Fruit fly (Drosophila melanogaster) whole organism, adult: ENCODE measurements around the gene Nepl4.

Experiments used
- CG11617 ChIP-seq: fragments of 200-800 bp; sonication (Bioruptor generic); optimal IDR thresholded peaks from 2 replicates; lab custom pipeline; 2017; ENCODE audit warnings: mild to moderate bottlenecking, missing biosample characterization, missing genetic modification reagents, missing genetic modification characterization
- CG14711 ChIP-seq: fragments of 200-800 bp; sonication (Bioruptor generic); optimal IDR thresholded peaks from 2 replicates; lab custom pipeline; 2018; ENCODE audit warnings: missing biosample characterization, mild to moderate bottlenecking, missing genetic modification characterization, moderate library complexity
- CG1620 ChIP-seq: fragments of 200-800 bp; sonication (Bioruptor generic); optimal IDR thresholded peaks from 2 replicates; lab custom pipeline; 2016; ENCODE audit warnings: missing biosample characterization, missing genetic modification characterization
- Hr96 ChIP-seq: fragments of 200-800 bp; sonication (Bioruptor generic); optimal IDR thresholded peaks from 2 replicates; lab custom pipeline; 2016; ENCODE audit warnings: missing biosample characterization, missing genetic modification characterization
- Mnt ChIP-seq: fragments of 200-800 bp; sonication (Bioruptor generic); optimal IDR thresholded peaks from 2 replicates; lab custom pipeline; 2016; ENCODE audit warnings: missing biosample characterization, mild to moderate bottlenecking, missing genetic modification characterization
- cic ChIP-seq: fragments of 200-800 bp; sonication (Bioruptor generic); optimal IDR thresholded peaks from 2 replicates; lab custom pipeline; 2017; ENCODE audit warnings: missing biosample characterization, mild to moderate bottlenecking, missing genetic modification characterization, moderate library complexity
- cnc ChIP-seq, 2 experiments: fragments of >200 bp; optimal IDR thresholded peaks; 2 replicates each; lab custom pipeline; 2017
- kay ChIP-seq: fragments of 200-800 bp; sonication (Bioruptor generic); peaks from one replicate; lab custom pipeline; 2016; ENCODE audit warnings: missing biosample characterization, missing genetic modification characterization, borderline replicate concordance

- TF ChIP-seq Mnt (GFP tag; lab: Kevin White, UChicago), result no peak
- TF ChIP-seq kay (GFP tag; lab: Kevin White, UChicago), result no peak
- no peak for TF ChIP-seq Hr96 (GFP tag; lab: Kevin White, UChicago)
- TF ChIP-seq cnc (optimal IDR thresholded peaks at IDR 0.05; lab: Kevin White, UChicago), result no peak
- no peak for TF ChIP-seq CG1620 (GFP tag; lab: Kevin White, UChicago)
- no peak for TF ChIP-seq cic
- TF ChIP-seq CG11617, result no peak
- TF ChIP-seq CG14711, result no peak
Measured at dm6 chr2L:6373141-6373540, 5.5 kb downstream of the Nepl4 start.
